Worm (Caenorhabditis elegans): ENCODE results near the gene fbxa-69.

ce11 chrV:15810446-15810845 lies 5.3 kb downstream of the fbxa-69 start, which contains the start of gene F54B8.1:
- TF ChIP-seq skn-1 (tag; optimal IDR thresholded peaks at IDR 0.05) (no peak), fos-1 (tag; optimal IDR thresholded peaks at IDR 0.05) (no peak), mxl-3 (GFP tag; optimal IDR thresholded peaks at IDR 0.05) (no peak), nhr-41 (GFP tag; IDR thresholded peaks at IDR 0.05) (no peak), dmd-8 (GFP tag; IDR thresholded peaks at IDR 0.05) (no peak), pha-4 (GFP tag; IDR thresholded peaks at IDR 0.05) (no peak), pha-4 (tag; optimal IDR thresholded peaks at IDR 0.05) (no peak), egl-27 (tag; optimal IDR thresholded peaks at IDR 0.05) (no peak), dve-1 (tag; optimal IDR thresholded peaks at IDR 0.05; ENCODE audit: insufficient read depth) (no peak), lin-13 (GFP tag; optimal IDR thresholded peaks at IDR 0.05) (no peak)
